Fruit fly (Drosophila melanogaster) whole organism, adult: ENCODE measurements around the gene CG32987.

Experiments used
- CG1620 ChIP-seq: fragments of 200-800 bp; sonication (Bioruptor generic); optimal IDR thresholded peaks from 2 replicates; lab custom pipeline; 2016; ENCODE audit warnings: missing biosample characterization, missing genetic modification characterization
- Crg-1 ChIP-seq: fragments of 200-800 bp; sonication (Bioruptor generic); optimal IDR thresholded peaks from 2 replicates; lab custom pipeline; 2016; ENCODE audit warnings: missing biosample characterization, missing genetic modification characterization
- cic ChIP-seq: fragments of 200-800 bp; sonication (Bioruptor generic); optimal IDR thresholded peaks from 2 replicates; lab custom pipeline; 2017; ENCODE audit warnings: missing biosample characterization, mild to moderate bottlenecking, missing genetic modification characterization, moderate library complexity
- tj ChIP-seq: fragments of 200-800 bp; sonication (Bioruptor generic); optimal IDR thresholded peaks from 3 replicates; lab custom pipeline; 2017; ENCODE audit warnings: missing biosample characterization, mild to moderate bottlenecking, missing genetic modification characterization, moderate library complexity

DNA sequence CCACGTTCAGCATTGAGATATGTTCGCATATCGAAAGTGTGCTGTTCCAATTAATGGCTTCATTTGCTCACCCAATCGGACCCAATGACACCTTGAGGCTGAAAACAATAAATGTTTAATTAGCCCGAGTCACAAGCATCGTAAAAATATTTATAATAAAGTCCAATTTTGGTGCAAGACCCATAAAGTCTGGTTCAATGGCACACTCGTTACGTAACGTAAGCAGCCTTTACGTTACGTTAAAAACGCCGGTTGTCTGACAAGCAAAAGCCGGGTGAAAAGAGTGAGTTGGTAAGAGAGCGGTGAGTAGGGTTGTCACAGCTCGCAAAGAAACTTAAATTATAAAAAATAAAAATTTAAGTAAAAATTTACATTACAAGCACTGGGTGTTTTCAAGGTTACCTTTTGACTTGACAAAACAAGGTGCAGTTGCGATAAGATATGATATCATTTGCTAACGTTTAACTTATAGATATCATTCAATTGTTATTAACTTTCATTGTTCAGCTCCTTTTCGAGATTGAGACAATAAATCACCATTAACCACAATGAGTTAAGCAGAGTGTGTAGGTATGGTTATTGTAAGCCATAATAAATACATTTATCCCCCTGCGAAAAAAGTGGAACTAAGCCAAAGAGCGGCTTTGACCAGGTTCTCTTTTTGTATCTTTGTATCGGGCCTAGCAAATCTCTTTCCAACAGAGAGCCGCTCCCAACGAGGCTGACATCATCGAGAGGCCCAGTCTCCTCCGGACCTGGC lies 34.5 kb downstream of the CG32987 start:
- no peak for TF ChIP-seq CG1620 (GFP tag; lab: Kevin White, UChicago)
- no peak for TF ChIP-seq tj (GFP tag; lab: Kevin White, UChicago)
- TF ChIP-seq Crg-1 (GFP tag; lab: Kevin White, UChicago), result no peak
- TF ChIP-seq cic (GFP tag; lab: Kevin White, UChicago), result no peak
